Fruit fly (Drosophila melanogaster) whole organism, embryonic: ENCODE measurements around the gene mof.

Experiments used
- Atf6 ChIP-seq: fragments of 200-800 bp; sonication (Bioruptor generic); IDR thresholded peaks from 2 replicates; pipeline ENCODE4 v1.3.6; 2022; ENCODE audit warnings: missing biosample characterization, missing genetic modification characterization
- B-H2 ChIP-seq: fragments of 200-800 bp; sonication (Bioruptor generic); optimal IDR thresholded peaks from 2 replicates; lab custom pipeline; 2018; ENCODE audit warnings: missing biosample characterization, mild to moderate bottlenecking, missing genetic modification characterization
- CG1024 ChIP-seq: fragments of 200-800 bp; sonication (Bioruptor generic); IDR thresholded peaks from 2 replicates; pipeline ENCODE4 v1.3.6; 2022; ENCODE audit warnings: missing biosample characterization, missing genetic modification characterization
- CG10654 ChIP-seq: fragments of 200-800 bp; sonication (Bioruptor generic); optimal IDR thresholded peaks from 2 replicates; lab custom pipeline; 2016; ENCODE audit warnings: missing biosample characterization, missing genetic modification characterization
- CG13894 ChIP-seq: fragments of 200-800 bp; sonication (Bioruptor generic); optimal IDR thresholded peaks from 3 replicates; lab custom pipeline; 2018; ENCODE audit warnings: missing biosample characterization, mild to moderate bottlenecking, missing genetic modification characterization, moderate library complexity
- CG14860 ChIP-seq: fragments of 200-800 bp; sonication (Bioruptor generic); IDR thresholded peaks from 3 replicates; pipeline ENCODE4 v1.3.6; 2022; ENCODE audit warnings: missing biosample characterization, missing genetic modification characterization; ENCODE audit not compliant: partially characterized antibody
- CG1832 ChIP-seq: fragments of 200-800 bp; sonication (Bioruptor generic); optimal IDR thresholded peaks from 2 replicates; lab custom pipeline; 2017; ENCODE audit warnings: missing biosample characterization, mild to moderate bottlenecking, missing genetic modification characterization, inconsistent platforms
- CG2116 ChIP-seq: fragments of 200-800 bp; sonication (Bioruptor generic); optimal IDR thresholded peaks from 3 replicates; lab custom pipeline; 2018; ENCODE audit warnings: missing biosample characterization, mild to moderate bottlenecking, missing genetic modification characterization
- CG30020 ChIP-seq: fragments of 200-800 bp; optimal IDR thresholded peaks from 2 replicates; lab custom pipeline; 2019; ENCODE audit warnings: missing biosample characterization, mild to moderate bottlenecking, missing genetic modification characterization, moderate library complexity
- CG30403 ChIP-seq: fragments of 200-800 bp; sonication (Bioruptor generic); optimal IDR thresholded peaks from 3 replicates; lab custom pipeline; 2016; ENCODE audit warnings: missing biosample characterization, missing genetic modification characterization
- CG32767 ChIP-seq: fragments of 200-800 bp; sonication (Bioruptor generic); IDR thresholded peaks from 2 replicates; pipeline ENCODE4 v1.3.6; 2022; ENCODE audit warnings: missing biosample characterization, missing genetic modification characterization
- CG34224 ChIP-seq: fragments of 200-800 bp; sonication (Bioruptor generic); IDR thresholded peaks from 3 replicates; pipeline ENCODE4 v1.3.6; 2022; ENCODE audit warnings: missing biosample characterization, missing genetic modification characterization; ENCODE audit not compliant: partially characterized antibody
- CG4282 ChIP-seq: fragments of 200-800 bp; sonication (Bioruptor generic); optimal IDR thresholded peaks from 2 replicates; lab custom pipeline; 2016; ENCODE audit warnings: missing biosample characterization, missing genetic modification characterization
- CG4707 ChIP-seq: fragments of 200-800 bp; sonication (Bioruptor generic); optimal IDR thresholded peaks from 2 replicates; lab custom pipeline; 2018; ENCODE audit warnings: missing biosample characterization, mild to moderate bottlenecking, missing genetic modification characterization, moderate library complexity
- CG5953 ChIP-seq: fragments of 200-800 bp; sonication (Bioruptor generic); IDR thresholded peaks from 2 replicates; pipeline ENCODE4 v1.3.6; 2022; ENCODE audit warnings: missing biosample characterization, missing genetic modification characterization
- CG7745 ChIP-seq: fragments of 200-800 bp; sonication (Bioruptor generic); optimal IDR thresholded peaks from 2 replicates; lab custom pipeline; 2018; ENCODE audit warnings: missing biosample characterization, mild to moderate bottlenecking, missing genetic modification characterization, moderate library complexity
- CG8290 ChIP-seq, 3 experiments: fragments of 200-800 bp; sonication (Bioruptor generic); optimal IDR thresholded peaks; 2 replicates each; lab custom pipeline; 2016 to 2019; ENCODE audit warnings: missing biosample characterization in 3 of 3, missing genetic modification characterization in 3 of 3, mild to moderate bottlenecking in 2 of 3, moderate library complexity in 1 of 3
- CG8765 ChIP-seq: fragments of 200-800 bp; sonication (Bioruptor generic); IDR thresholded peaks from 2 replicates; pipeline ENCODE4 v1.3.6; 2022; ENCODE audit warnings: missing biosample characterization, missing genetic modification characterization
- CG9727 ChIP-seq: fragments of 200-800 bp; sonication (Bioruptor generic); optimal IDR thresholded peaks from 3 replicates; lab custom pipeline; 2017; ENCODE audit warnings: missing biosample characterization, mild to moderate bottlenecking, missing genetic modification characterization
- Dip2 ChIP-seq: fragments of 200-800 bp; sonication (Bioruptor generic); IDR thresholded peaks from 2 replicates; pipeline ENCODE4 v1.3.6; 2022; ENCODE audit warnings: missing biosample characterization, missing genetic modification characterization
- Drgx ChIP-seq: fragments of 200-800 bp; sonication (Bioruptor generic); IDR thresholded peaks from 2 replicates; pipeline ENCODE4 v1.3.6; 2022; ENCODE audit warnings: missing biosample characterization, missing genetic modification characterization
- Hand ChIP-seq: fragments of 200-800 bp; sonication (Bioruptor generic); optimal IDR thresholded peaks from 2 replicates; lab custom pipeline; 2017; ENCODE audit warnings: mild to moderate bottlenecking, missing biosample characterization, missing genetic modification reagents, missing genetic modification characterization
- Jarid2 ChIP-seq: fragments of 200-800 bp; sonication (Bioruptor generic); optimal IDR thresholded peaks from 3 replicates; lab custom pipeline; 2017; ENCODE audit warnings: mild to moderate bottlenecking, missing biosample characterization, missing genetic modification reagents, missing genetic modification characterization
- Sin3A ChIP-seq: fragments of >200 bp; optimal IDR thresholded peaks from 2 replicates; lab custom pipeline; 2018
- Trl ChIP-seq, 3 experiments: fragments of >200 bp in 2 of 3; fragments of 200-800 bp in 1 of 3; sonication (Bioruptor generic) in 1 of 3; optimal IDR thresholded peaks; 2 replicates in 1 of 3; 3 replicates in 2 of 3; lab custom pipeline; 2016 to 2017; ENCODE audit warnings: missing biosample characterization in 1 of 3, missing genetic modification characterization in 1 of 3
- abd-A ChIP-seq: fragments of 200-800 bp; sonication (Bioruptor generic); optimal IDR thresholded peaks from 3 replicates; lab custom pipeline; 2019; ENCODE audit warnings: missing biosample characterization, mild to moderate bottlenecking, missing genetic modification characterization, moderate library complexity
- bowl ChIP-seq: fragments of 200-800 bp; sonication (Bioruptor generic); IDR thresholded peaks from 2 replicates; pipeline ENCODE4 v1.3.6; 2022; ENCODE audit warnings: missing biosample characterization, missing genetic modification characterization
- ci ChIP-seq: fragments of 200-800 bp; sonication (Bioruptor generic); IDR thresholded peaks from 3 replicates; pipeline ENCODE4 v1.3.6; 2022; ENCODE audit warnings: missing biosample characterization, missing genetic modification characterization
- dm ChIP-seq: fragments of 200-800 bp; sonication (Bioruptor generic); optimal IDR thresholded peaks from 3 replicates; lab custom pipeline; 2016; ENCODE audit warnings: missing biosample characterization, missing genetic modification characterization
- emc ChIP-seq: fragments of 200-800 bp; sonication (Bioruptor generic); optimal IDR thresholded peaks from 2 replicates; lab custom pipeline; 2016; ENCODE audit warnings: missing biosample characterization, missing genetic modification characterization
- en ChIP-seq: fragments of 200-800 bp; sonication (Bioruptor generic); optimal IDR thresholded peaks from 2 replicates; lab custom pipeline; 2016; ENCODE audit warnings: missing biosample characterization, missing genetic modification characterization
- fru ChIP-seq: fragments of >200 bp; optimal IDR thresholded peaks from 2 replicates; lab custom pipeline; 2017
- fu2 ChIP-seq: fragments of 200-800 bp; sonication (Bioruptor generic); optimal IDR thresholded peaks from 2 replicates; lab custom pipeline; 2016; ENCODE audit warnings: missing biosample characterization, missing genetic modification characterization
- gcm ChIP-seq: fragments of 200-800 bp; sonication (Bioruptor generic); optimal IDR thresholded peaks from 2 replicates; lab custom pipeline; 2019; ENCODE audit warnings: missing biosample characterization, mild to moderate bottlenecking, missing genetic modification characterization, moderate library complexity
- grau ChIP-seq: fragments of 200-800 bp; optimal IDR thresholded peaks from 3 replicates; lab custom pipeline; 2019; ENCODE audit warnings: missing biosample characterization, mild to moderate bottlenecking, missing genetic modification characterization, moderate library complexity
- h ChIP-seq: fragments of >200 bp; optimal IDR thresholded peaks from 2 replicates; lab custom pipeline; 2017
- ham ChIP-seq: fragments of 200-800 bp; sonication (Bioruptor generic); IDR thresholded peaks from 2 replicates; pipeline ENCODE4 v1.3.6; 2022; ENCODE audit warnings: missing biosample characterization, missing genetic modification characterization
- her ChIP-seq: fragments of 200-800 bp; sonication (Bioruptor generic); optimal IDR thresholded peaks from 2 replicates; lab custom pipeline; 2016; ENCODE audit warnings: missing biosample characterization, missing genetic modification characterization
- kni ChIP-seq: fragments of 200-800 bp; sonication (Bioruptor generic); optimal IDR thresholded peaks from 3 replicates; lab custom pipeline; 2017; ENCODE audit warnings: mild to moderate bottlenecking, missing biosample characterization, missing genetic modification reagents, missing genetic modification characterization
- mirr ChIP-seq: fragments of 200-800 bp; sonication (Bioruptor generic); optimal IDR thresholded peaks from 3 replicates; lab custom pipeline; 2018; ENCODE audit warnings: missing biosample characterization, mild to moderate bottlenecking, missing genetic modification characterization
- nau ChIP-seq: fragments of 200-800 bp; sonication (Bioruptor generic); optimal IDR thresholded peaks from 3 replicates; lab custom pipeline; 2017; ENCODE audit warnings: missing biosample characterization, mild to moderate bottlenecking, missing genetic modification characterization, missing genetic modification reagents
- nerfin-2 ChIP-seq: fragments of 200-800 bp; sonication (Bioruptor generic); IDR thresholded peaks from 2 replicates; pipeline ENCODE4 v1.3.6; 2022; ENCODE audit warnings: missing biosample characterization, missing genetic modification characterization; ENCODE audit not compliant: partially characterized antibody
- pb ChIP-seq: fragments of 200-800 bp; sonication (Bioruptor generic); optimal IDR thresholded peaks from 3 replicates; lab custom pipeline; 2016; ENCODE audit warnings: missing biosample characterization, missing genetic modification characterization
- phol ChIP-seq: fragments of 200-800 bp; sonication (Bioruptor generic); optimal IDR thresholded peaks from 3 replicates; lab custom pipeline; 2018; ENCODE audit warnings: missing biosample characterization, mild to moderate bottlenecking, missing genetic modification characterization, moderate library complexity
- pnt ChIP-seq: fragments of 200-800 bp; sonication (Bioruptor generic); optimal IDR thresholded peaks from 3 replicates; lab custom pipeline; 2016; ENCODE audit warnings: missing biosample characterization, missing genetic modification characterization
- rib ChIP-seq: fragments of 200-800 bp; sonication (Bioruptor generic); IDR thresholded peaks from 2 replicates; pipeline ENCODE4 v1.3.6; 2022; ENCODE audit warnings: missing biosample characterization, missing genetic modification characterization
- run ChIP-seq: fragments of 200-800 bp; sonication (Bioruptor generic); optimal IDR thresholded peaks from 3 replicates; lab custom pipeline; 2018; ENCODE audit warnings: missing biosample characterization, mild to moderate bottlenecking, missing genetic modification characterization
- ttk ChIP-seq: fragments of 200-800 bp; sonication (Bioruptor generic); IDR thresholded peaks from 2 replicates; pipeline ENCODE4 v2.1.2; 2022; ENCODE audit warnings: missing biosample characterization, missing genetic modification characterization
- wor ChIP-seq: fragments of 200-800 bp; sonication (Bioruptor generic); IDR thresholded peaks from 2 replicates; pipeline ENCODE4 v1.3.6; 2022; ENCODE audit warnings: missing biosample characterization, missing genetic modification characterization
- yki ChIP-seq: fragments of >200 bp; optimal IDR thresholded peaks from 3 replicates; lab custom pipeline; 2018

The mof gene

dm6 chrX:5899241-5900145, 22.8 kb upstream of the mof start (continued):
- TF ChIP-seq ttk: no peak
- TF ChIP-seq gcm: no peak
- no peak for TF ChIP-seq CG30020 (tag; lab: Kevin White, UChicago)
- TF ChIP-seq CG8765 (GFP tag; lab: Robert Waterston, UW): no peak
- no peak for TF ChIP-seq CG8290 (GFP tag; optimal IDR thresholded peaks at IDR 0.05; lab: Kevin White, UChicago)
- TF ChIP-seq CG8290 (tag; optimal IDR thresholded peaks at IDR 0.05; lab: Kevin White, UChicago): peak; percentile 7 to 68
- TF ChIP-seq CG9727: no peak
- TF ChIP-seq pnt (GFP tag; lab: Kevin White, UChicago): no peak
- peak; percentile 80 for TF ChIP-seq kni (GFP tag; lab: Kevin White, UChicago)
- no peak for TF ChIP-seq CG5953
- TF ChIP-seq nerfin-2 (GFP tag; lab: Robert Waterston, UW): no peak
- TF ChIP-seq CG30403 (GFP tag; lab: Kevin White, UChicago): no peak
- TF ChIP-seq Jarid2 (GFP tag; lab: Kevin White, UChicago): no peak
- no peak for TF ChIP-seq CG2116 (GFP tag; lab: Kevin White, UChicago)
- TF ChIP-seq bowl (GFP tag; lab: Robert Waterston, UW): no peak
- no peak for TF ChIP-seq CG4282 (GFP tag; lab: Kevin White, UChicago)
- TF ChIP-seq dm (GFP tag; lab: Kevin White, UChicago): no peak
- TF ChIP-seq rib (GFP tag; lab: Robert Waterston, UW): peak; percentile 71
- TF ChIP-seq h (lab: Kevin White, UChicago): no peak
- TF ChIP-seq B-H2: peak; percentile 8
- TF ChIP-seq CG7745 (tag; lab: Kevin White, UChicago): no peak
- TF ChIP-seq Trl (optimal IDR thresholded peaks at IDR 0.05; lab: Kevin White, UChicago): peak; percentile 83 to 85
- no peak for TF ChIP-seq Trl (GFP tag; optimal IDR thresholded peaks at IDR 0.05; lab: Kevin White, UChicago)
- no peak for TF ChIP-seq phol (tag; lab: Kevin White, UChicago)
- peak; percentile 3 for TF ChIP-seq mirr (GFP tag; lab: Kevin White, UChicago)
- peak; percentile 0 for TF ChIP-seq yki
- TF ChIP-seq abd-A (tag; lab: Kevin White, UChicago): peak; percentile 61
- no peak for TF ChIP-seq her (GFP tag; lab: Kevin White, UChicago)
- TF ChIP-seq grau (tag; lab: Kevin White, UChicago): peak; percentile 2
- no peak for TF ChIP-seq run (tag; lab: Kevin White, UChicago)
- no peak for TF ChIP-seq CG34224 (GFP tag; lab: Robert Waterston, UW)
- TF ChIP-seq ham (GFP tag; lab: Robert Waterston, UW): no peak
- TF ChIP-seq Sin3A (lab: Kevin White, UChicago): no peak
- no peak for TF ChIP-seq wor
- TF ChIP-seq CG1024: no peak
- TF ChIP-seq CG4707 (GFP tag; lab: Kevin White, UChicago): no peak
- no peak for TF ChIP-seq emc (GFP tag; lab: Kevin White, UChicago)
- TF ChIP-seq fu2: no peak
- no peak for TF ChIP-seq pb (GFP tag; lab: Kevin White, UChicago)
- peak; percentile 78 for TF ChIP-seq CG1832 (GFP tag; lab: Kevin White, UChicago)
- TF ChIP-seq CG32767: 0 out of 2 replicates have a peak, but pooled peaks have one; percentile 27
- no peak for TF ChIP-seq Dip2
- no peak for TF ChIP-seq Atf6 (GFP tag; lab: Robert Waterston, UW)
- TF ChIP-seq CG13894 (tag; lab: Kevin White, UChicago): peak; percentile 68
- TF ChIP-seq en (GFP tag; lab: Kevin White, UChicago): no peak
- TF ChIP-seq CG10654 (GFP tag; lab: Kevin White, UChicago): no peak
- TF ChIP-seq Drgx (GFP tag; lab: Robert Waterston, UW): peak; percentile 27; the same call in 1 of the 2 replicates
- TF ChIP-seq ci (GFP tag; lab: Robert Waterston, UW): 0 out of 3 replicates have a peak, but pooled peaks have one; percentile 40
- TF ChIP-seq fru (lab: Kevin White, UChicago): peak; percentile 35
- no peak for TF ChIP-seq CG14860 (GFP tag; lab: Robert Waterston, UW)
- TF ChIP-seq Hand (GFP tag; lab: Kevin White, UChicago): peak; percentile 21
- TF ChIP-seq nau (GFP tag; lab: Kevin White, UChicago): no peak
